Worm (Caenorhabditis elegans) whole organism, dauer: ENCODE measurements around the gene gst-28.

Experiments
- unc-62 ChIP-seq: sonication (generic microtip); optimal IDR thresholded peaks from 2 replicates; lab custom pipeline; 2017; ENCODE audit warnings: missing biosample characterization, missing genetic modification reagents, missing genetic modification characterization

The gst-28 gene

DNA sequence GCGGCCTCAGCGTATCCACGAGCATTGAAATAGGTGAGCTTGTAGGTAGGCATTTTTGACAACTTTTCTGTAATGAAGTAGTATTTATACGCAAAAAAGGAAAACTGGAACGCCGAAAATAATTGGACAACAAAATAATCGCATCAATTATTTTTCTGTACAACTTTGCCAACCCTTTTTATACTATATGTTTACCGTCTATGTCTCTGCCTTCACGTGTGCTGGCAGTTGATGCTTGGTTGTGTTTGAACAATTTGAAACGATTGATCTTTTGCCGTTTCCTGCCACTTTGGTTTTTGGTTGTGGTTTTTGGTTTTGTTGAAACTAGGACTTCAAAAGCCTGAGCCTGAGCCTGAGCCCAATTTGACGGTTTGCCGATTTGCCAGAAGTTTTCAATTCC lies at the start of gene gst-28:
TSS of gene gst-28 (minus strand) at position 238 of the 400 bp plus-strand sequence.
- no peak for TF ChIP-seq unc-62 (GFP tag; lab: Kevin White, UChicago)

DNA sequence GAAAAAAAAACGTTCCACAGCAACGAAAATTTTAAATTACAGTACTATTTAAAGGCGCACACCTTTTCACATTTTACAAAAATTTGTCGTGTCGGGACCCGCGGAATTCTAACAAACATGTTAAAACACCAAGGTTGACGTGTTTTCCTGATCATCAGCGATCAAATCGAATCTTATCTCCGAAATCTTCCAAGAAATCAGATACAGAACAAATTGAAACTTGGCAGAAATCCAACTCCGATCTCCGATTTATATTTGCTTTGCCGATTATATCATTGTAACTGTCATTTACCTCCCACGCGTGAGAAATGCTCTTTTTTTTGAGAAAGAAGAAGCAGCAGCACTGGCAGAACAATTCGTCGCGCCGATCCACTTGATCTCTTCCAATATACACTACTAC lies 46.4 kb upstream of the gst-28 start:
- TF ChIP-seq unc-62 (GFP tag; lab: Kevin White, UChicago), result no peak

DNA sequence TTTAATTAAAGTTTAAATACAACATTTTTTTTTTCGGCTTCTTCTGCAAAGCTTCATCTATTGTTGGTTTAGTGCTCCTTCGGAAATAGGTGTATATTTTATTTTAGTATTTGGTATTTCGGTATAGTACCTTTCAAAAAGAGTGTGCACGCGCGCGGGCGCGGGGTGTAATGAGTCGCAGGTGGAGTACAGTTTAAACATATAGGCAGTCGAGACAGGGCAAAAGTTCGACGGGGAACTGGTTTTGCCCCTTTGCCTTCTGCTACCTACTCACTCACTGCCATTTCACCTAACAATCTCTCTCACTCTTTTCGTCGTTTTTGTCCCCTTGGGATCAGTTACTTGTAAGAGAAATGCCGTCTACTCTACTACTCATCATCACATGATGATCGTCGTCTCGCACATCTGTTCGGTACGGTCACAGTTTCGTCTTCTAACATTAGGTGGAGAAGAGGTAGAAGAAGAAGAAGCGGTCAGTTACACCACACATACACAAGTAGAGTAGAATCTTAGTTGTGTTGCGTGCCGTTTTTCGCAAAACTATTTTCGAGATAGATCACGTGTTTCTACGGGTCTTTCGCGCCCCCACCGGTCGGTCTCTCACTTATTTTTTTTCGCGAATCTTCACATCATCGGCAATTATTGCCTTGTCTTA lies 45.0 kb upstream of the gst-28 start:
- TF ChIP-seq unc-62 (GFP tag; lab: Kevin White, UChicago), result no peak

DNA sequence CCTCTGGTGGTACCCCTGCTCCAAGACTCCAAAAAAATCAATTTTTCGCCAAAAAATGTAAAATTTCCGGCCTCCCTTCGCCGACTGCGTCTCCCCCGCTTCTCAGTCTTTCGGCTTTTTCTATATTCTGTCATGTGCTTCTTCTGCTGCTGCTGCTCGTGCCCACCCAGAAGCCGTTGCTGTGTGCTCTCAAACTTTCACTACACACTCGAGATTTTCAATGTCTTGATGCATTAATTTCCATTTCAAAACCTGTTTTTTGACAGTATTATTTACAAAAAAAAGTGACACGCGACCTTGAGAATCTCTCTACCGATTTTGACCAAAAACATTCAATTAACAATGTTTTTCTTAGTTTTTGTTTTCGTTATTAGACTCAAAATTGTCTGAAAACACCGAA lies 41.9 kb upstream of the gst-28 start:
- no peak for TF ChIP-seq unc-62 (GFP tag; lab: Kevin White, UChicago)

DNA sequence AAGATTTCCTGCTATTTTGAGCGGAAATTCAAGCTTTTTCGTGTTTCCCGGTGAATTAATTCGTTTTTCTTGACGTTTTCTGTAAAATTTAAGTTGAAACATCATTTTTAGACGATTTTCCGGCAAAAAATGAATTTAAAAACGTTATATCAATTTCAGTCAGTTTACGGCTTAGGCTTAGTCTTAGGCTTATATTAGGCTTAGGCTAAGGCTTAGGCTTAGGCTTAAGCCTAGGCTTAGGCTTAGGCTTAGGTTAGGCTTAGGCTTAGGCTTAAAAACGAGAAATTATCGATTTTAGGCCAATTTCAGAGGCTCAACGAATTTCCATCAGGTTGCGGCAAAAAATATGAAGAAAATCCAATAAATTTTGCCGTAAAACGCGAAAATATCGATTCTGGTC lies 41.5 kb upstream of the gst-28 start:
- no peak for TF ChIP-seq unc-62 (GFP tag; lab: Kevin White, UChicago)

DNA sequence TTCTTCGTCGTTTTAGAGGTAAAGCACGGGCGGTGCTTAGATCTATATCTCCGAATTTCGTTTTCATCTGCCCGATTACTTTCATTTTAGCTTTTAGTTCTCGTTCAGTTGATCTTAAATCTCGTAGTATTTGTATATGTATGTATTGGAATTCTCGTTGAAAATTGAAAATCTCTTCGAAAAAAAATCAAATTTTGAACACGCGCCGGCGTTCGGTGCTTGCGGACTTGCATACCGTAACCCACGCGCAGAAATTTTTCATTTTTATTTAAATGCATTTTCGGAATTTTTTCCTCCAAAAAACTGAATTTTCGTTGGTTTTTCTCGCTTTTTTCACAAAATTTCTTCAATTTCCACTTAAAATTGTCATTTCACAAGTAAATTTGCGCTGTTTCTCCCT lies 40.8 kb upstream of the gst-28 start:
- no peak for TF ChIP-seq unc-62 (GFP tag; lab: Kevin White, UChicago)

DNA sequence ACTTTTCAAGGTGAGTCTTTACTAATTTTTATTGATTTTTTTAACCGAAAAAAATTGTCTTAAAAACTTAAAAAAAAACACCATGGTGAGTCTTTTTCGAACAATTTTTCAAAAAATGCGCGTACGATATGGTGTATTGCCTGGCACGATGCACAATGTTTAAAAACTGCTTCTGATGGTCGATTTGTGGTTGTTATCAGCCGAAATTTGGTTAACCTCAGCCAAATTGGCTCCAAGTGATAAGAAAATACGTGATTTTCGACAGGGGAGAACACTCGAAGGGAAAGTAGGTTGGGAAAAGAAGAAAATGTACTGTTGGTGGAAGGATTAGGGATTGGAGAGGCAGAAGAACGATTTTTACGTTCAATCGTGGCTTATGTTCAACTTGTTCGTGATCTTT lies 40.2 kb upstream of the gst-28 start:
- TF ChIP-seq unc-62 (GFP tag; lab: Kevin White, UChicago), result no peak

DNA sequence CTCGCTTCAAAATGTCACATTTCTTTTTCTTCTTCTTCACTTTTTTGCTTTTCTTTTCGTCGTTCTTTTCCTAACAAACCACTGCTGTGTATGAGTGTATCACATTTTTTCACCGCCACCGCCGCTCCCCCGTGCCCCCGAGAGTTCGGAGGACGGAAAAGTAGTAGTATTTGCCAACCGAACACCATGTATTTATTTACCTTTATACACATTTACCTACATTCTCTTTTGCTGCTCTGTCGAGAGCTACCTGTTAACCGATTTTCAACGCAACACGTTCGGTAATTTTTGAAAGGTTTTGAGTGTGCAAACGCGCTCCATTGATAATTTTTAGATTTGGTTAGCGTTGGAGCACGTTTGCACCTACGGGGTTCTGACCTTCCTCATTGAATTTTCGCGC lies 38.9 kb upstream of the gst-28 start:
- no peak for TF ChIP-seq unc-62 (GFP tag; lab: Kevin White, UChicago)

DNA sequence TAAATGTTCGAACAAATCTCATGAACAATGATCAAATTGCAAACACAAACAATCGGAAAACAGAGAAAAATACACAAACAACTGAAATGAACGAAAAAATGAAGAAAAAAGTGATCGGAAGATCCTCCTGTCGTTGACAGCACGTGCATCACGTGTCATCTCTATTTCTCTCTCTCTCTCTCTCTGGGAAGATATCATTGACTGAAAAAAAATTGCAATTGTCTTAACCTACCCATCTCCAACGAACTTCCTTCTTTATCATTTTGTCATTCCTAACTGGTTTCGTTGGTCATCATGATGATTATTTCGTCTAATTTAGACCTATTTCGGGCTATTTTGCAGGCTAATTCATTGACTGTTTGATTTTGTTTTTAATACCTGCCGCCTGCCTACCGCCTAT lies 38.0 kb upstream of the gst-28 start:
- TF ChIP-seq unc-62 (GFP tag; lab: Kevin White, UChicago), result no peak

DNA sequence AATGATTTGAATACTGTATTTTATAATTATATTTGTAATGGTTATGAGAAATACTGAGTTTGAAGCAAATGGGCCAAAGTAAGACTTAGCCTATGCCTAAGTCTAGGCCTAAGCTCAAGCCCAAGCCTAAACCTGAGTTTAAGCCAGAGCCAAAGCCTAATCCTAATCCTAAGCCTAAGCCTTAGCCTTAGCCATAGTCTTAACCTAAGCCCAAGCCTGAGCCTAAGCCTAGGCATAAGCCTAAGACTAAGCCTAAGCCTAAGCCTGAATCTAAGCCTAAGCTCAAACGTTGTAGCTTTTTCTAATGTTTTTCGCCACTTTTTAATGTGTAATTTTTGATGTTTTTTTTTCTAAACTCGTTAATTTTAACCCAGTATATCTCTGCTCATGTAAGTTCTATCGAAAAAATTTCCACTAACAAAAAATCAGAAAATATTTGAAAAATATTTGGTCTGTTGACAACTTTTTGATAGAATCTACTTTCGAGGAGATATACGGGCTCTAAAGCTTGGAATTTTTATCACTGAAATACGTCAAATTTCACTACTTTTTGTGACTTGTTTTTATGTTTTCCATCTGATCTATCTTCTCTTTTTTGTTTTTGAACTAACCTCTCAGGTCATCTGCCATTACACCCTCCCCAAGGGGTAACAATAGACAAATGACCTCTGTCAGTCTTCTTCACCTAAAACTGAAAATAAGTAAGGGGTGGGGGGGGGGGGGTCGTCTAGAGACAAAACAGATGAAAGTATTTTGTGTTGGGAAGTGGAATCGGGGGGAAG lies 36.9 kb upstream of the gst-28 start:
- no peak for TF ChIP-seq unc-62 (GFP tag; lab: Kevin White, UChicago)

DNA sequence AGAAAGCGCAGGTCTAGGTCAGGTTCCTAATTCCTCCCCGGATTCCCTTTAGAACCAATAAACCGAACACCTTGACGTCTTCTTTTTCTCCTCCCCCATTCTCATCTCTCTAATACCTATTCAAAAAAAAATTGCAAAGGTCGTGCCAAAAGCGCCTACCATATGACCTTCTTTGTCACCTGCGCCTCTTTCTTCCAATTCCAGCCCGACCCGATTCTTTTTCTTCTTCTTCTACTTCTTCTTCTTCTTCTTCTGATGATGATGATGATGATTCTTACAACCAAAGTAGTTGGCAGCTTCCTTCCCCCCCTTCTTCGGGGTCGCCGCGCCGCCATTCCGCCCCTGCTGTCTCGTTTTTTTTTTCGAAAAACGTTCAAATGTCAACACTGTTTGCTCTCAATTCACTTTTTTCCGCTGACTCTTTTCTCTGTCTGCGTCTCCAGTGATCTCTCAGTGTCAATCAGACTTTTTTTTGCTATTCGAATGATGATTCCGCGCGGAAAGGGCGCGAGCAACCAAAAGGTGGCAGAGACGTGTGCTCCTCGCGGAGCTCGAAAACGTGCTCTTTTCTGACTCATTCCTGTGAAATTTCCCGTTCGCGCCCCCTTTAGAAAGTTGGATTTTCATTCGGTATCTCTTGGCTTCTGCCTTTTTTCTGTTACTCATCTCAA lies 36.2 kb upstream of the gst-28 start:
- no peak for TF ChIP-seq unc-62 (GFP tag; lab: Kevin White, UChicago)

DNA sequence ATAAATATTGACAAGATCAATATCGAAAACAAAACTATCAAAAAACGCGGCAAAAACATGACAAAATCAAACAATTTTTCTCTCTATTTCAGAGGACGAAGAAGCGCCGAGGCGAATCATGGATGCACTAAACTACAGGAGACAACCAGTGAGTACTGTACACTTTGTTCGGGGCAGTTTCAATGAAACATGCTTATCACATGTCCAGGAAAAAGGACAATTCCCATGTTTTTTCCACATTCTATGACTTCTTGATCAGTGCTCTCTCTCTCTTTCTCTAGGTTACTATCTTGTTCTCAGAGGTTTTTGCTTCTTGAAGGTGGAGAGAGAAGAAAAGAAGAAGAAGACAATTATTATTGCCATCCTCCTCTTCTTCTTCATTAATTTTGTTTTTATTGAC lies 30.1 kb upstream of the gst-28 start:
- TF ChIP-seq unc-62 (GFP tag; lab: Kevin White, UChicago), result no peak

DNA sequence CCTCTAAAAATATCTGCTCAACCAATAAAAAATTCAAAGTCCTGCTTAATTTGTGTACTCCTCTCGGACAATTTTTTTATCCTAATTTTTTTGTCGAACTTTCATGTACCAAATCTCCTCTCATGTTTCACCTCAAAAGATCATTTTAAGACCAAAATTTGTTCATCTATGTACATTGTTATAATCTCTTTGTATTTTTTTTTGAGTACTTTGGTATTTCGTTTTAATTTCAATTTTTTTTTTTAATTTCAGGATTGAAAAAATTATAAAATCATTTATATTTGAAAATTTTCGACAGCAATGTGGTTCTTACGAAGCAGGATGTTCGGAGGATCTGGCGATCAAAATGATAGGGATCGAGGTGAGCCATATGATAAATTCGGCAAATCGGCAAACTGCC lies 29.1 kb upstream of the gst-28 start, which contains the start of gene spsb-1:
TSS of gene spsb-1 (plus strand) at position 301 of the 400 bp plus-strand sequence.
- TF ChIP-seq unc-62 (GFP tag; lab: Kevin White, UChicago), result no peak

DNA sequence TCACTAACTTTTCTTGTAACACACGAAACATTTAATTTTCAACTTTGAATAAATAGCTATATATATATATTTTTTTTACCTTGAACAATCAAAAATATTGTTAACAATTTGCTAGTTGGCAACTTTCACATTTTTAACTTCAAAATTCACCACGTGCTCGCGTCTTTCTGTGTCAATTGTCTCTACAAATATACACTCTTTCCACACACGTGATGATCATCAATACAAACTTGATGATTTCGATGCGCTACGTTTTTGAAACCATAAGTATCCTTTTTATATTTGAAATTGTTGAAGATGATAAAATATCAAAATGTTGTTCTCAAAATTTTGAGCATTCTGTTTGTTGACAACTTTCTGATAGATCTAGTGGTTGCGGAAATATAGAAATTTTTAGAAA lies 28.0 kb upstream of the gst-28 start:
- TF ChIP-seq unc-62 (GFP tag; lab: Kevin White, UChicago), result no peak

DNA sequence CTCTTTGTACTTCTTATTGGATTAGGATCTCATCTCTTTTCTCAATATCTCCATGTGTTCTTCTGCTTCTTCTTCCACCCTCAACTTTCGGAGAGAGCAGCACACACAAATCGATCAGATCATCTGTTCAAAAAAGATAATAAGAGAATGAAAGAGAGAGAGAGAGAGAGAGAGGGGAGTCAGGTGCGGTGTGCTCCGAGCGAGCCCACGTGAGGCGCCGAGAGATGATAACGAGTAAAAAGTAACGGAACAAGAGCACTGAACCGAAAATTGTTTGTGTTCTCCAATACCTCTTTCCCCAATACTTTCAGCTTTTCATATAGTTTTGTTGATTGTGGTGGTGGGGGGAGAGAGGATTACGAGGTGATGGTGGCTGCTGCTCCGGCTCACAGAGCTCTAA lies 26.6 kb upstream of the gst-28 start:
- no peak for TF ChIP-seq unc-62 (GFP tag; lab: Kevin White, UChicago)

DNA sequence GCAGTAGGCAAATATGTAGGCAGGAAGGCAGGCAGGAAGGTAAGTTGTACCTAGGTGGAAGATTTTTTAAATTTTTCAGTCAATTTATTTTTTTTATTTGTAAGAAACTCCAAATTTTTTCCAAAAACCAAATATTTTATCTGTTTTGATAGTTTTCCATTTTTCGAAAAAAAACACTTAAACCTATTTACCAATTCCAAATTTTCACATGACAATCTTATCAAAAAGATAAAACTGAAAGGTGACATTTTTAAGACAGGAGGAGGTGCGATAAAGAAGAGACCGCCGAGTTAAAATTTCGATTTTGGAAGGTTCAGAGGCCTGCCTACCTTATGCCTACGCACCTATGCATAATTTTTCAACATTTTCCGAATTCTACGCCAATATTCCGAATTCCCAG lies 23.6 kb upstream of the gst-28 start:
- TF ChIP-seq unc-62 (GFP tag; lab: Kevin White, UChicago), result no peak
